Worm (Caenorhabditis elegans) whole organism, early embryonic: Measurements from ENCODE around the gene enpl-1.
"Not testable (repeated sequence)": the region's sequence is repeated elsewhere in the genome, so short reads cannot be mapped to it uniquely, and the experiment has no call there.

Experiments
- B0310.2 ChIP-seq: sonication (generic microtip); optimal IDR thresholded peaks from 2 replicates; lab custom pipeline; 2016; ENCODE audit warnings: mild to moderate bottlenecking, missing genetic modification characterization, missing compliant biosample characterization
- F13C5.2 ChIP-seq: sonication (generic microtip); optimal IDR thresholded peaks from 2 replicates; lab custom pipeline; 2017; ENCODE audit warnings: mild to moderate bottlenecking, missing genetic modification characterization, inconsistent platforms, missing compliant biosample characterization
- aly-1 ChIP-seq: sonication (generic microtip); optimal IDR thresholded peaks from 2 replicates; lab custom pipeline; 2016; ENCODE audit warnings: missing genetic modification characterization, missing compliant biosample characterization
- ama-1 ChIP-seq: fragments of 150-350 bp; optimal IDR thresholded peaks from 2 replicates; lab custom pipeline; 2014
- ceh-13 ChIP-seq: fragments of 200-800 bp; sonication (Bioruptor generic); optimal IDR thresholded peaks from 2 replicates; lab custom pipeline; 2018; ENCODE audit warnings: mild to moderate bottlenecking, missing genetic modification characterization, missing compliant biosample characterization
- ceh-36 ChIP-seq: sonication (generic microtip); optimal IDR thresholded peaks from 2 replicates; lab custom pipeline; 2016; ENCODE audit warnings: missing genetic modification characterization, inconsistent platforms, missing compliant biosample characterization
- ets-7 ChIP-seq: sonication (generic microtip); optimal IDR thresholded peaks from 2 replicates; lab custom pipeline; 2016; ENCODE audit warnings: missing genotype, missing genetic modification characterization, missing compliant biosample characterization
- flt-1 ChIP-seq: fragments of 200-800 bp; sonication (Bioruptor generic); IDR thresholded peaks from 2 replicates; pipeline ENCODE4 v1.3.6; 2022; ENCODE audit warnings: missing genetic modification characterization, missing compliant biosample characterization
- hmbx-1 ChIP-seq: sonication (generic microtip); optimal IDR thresholded peaks from 2 replicates; lab custom pipeline; 2016; ENCODE audit warnings: mild to moderate bottlenecking, missing genetic modification characterization, missing compliant biosample characterization
- hmg-4 ChIP-seq: fragments of 200-800 bp; sonication (Bioruptor generic); optimal IDR thresholded peaks from 2 replicates; lab custom pipeline; 2018; ENCODE audit warnings: mild to moderate bottlenecking, missing genetic modification characterization, missing compliant biosample characterization
- hnd-1 ChIP-seq: sonication (generic microtip); optimal IDR thresholded peaks from 2 replicates; lab custom pipeline; 2016; ENCODE audit warnings: missing genetic modification characterization, missing compliant biosample characterization
- pes-1 ChIP-seq: fragments of 200-800 bp; sonication (Bioruptor generic); IDR thresholded peaks from 2 replicates; pipeline ENCODE4 v1.3.6; 2022; ENCODE audit warnings: missing genetic modification reagents, missing genetic modification characterization, missing compliant biosample characterization
- scrt-1 ChIP-seq: fragments of 200-800 bp; sonication (Bioruptor generic); IDR thresholded peaks from 2 replicates; pipeline ENCODE4 v1.3.6; 2022; ENCODE audit warnings: missing genetic modification characterization, missing compliant biosample characterization
- sea-1 ChIP-seq: fragments of 200-800 bp; sonication (Bioruptor generic); conservative IDR thresholded peaks from 2 replicates; pipeline ENCODE4 v1.3.6; 2022; ENCODE audit warnings: missing genetic modification characterization, missing compliant biosample characterization
- tbx-11 ChIP-seq: fragments of 200-800 bp; sonication (Bioruptor generic); IDR thresholded peaks from 2 replicates; pipeline ENCODE4 v1.3.6; 2022; ENCODE audit warnings: missing genetic modification characterization, missing compliant biosample characterization
- tbx-37 ChIP-seq: fragments of 200-800 bp; sonication (Bioruptor generic); conservative IDR thresholded peaks from 2 replicates; pipeline ENCODE4 v1.3.6; 2022; ENCODE audit warnings: missing genetic modification reagents, missing genetic modification characterization, missing compliant biosample characterization
- tra-4 ChIP-seq: sonication (generic microtip); optimal IDR thresholded peaks from 2 replicates; lab custom pipeline; 2017; ENCODE audit warnings: missing genetic modification characterization, missing compliant biosample characterization

enpl-1 gene

DNA sequence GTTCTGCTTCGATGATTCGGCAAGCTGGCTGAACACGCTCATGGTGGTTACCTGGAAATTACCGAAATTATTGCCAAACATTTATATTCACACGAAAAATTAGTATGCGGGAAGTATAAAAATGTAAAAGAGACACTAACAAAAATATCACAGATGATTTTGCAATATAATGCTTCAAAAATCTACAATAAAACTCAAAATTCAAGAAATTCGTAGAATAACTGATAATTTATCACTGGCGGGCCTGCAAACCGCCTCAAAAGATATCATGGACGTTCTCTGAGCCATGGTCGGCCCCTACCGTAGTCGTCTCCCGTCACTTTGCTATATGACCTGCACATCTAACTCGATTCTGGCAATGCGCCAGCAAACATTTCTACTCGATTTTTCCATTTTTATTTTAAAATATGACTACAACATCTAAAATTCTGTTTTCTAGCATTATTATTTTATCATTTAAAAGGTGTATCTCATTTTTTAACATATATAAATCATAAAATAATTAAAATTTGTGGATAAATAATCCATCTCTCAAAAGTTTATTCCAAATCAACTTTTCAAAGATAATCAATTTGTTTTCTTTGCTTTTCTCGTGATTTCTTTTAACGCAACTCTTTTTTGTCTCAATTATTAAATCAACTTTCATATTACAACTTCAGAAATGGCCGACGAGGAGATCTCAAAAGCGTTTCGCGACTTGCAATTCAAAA lies 30.5 kb downstream of the enpl-1 start, which contains the start of the genes F01G4.6 and pfd-1:
Gene F01G4.6, minus strand, starts transcription at position 51 of the 710 bp plus-strand sequence.
Gene pfd-1, plus strand, starts transcription at position 660 of the 710 bp plus-strand sequence.
- no peak for TF ChIP-seq hmg-4 (GFP tag; lab: Kevin White, UChicago)
- 0 out of 2 replicates have a peak, but pooled peaks have one; percentile 15 for TF ChIP-seq flt-1 (GFP tag; lab: Robert Waterston, UW)
- no peak for TF ChIP-seq ceh-13 (GFP tag; lab: Kevin White, UChicago)
- TF ChIP-seq tra-4 (tag; lab: Kevin White, UChicago): no peak
- TF ChIP-seq F13C5.2: peak; percentile 62
- peak; percentile 50; the same call in 1 of the 2 replicates for TF ChIP-seq pes-1

DNA sequence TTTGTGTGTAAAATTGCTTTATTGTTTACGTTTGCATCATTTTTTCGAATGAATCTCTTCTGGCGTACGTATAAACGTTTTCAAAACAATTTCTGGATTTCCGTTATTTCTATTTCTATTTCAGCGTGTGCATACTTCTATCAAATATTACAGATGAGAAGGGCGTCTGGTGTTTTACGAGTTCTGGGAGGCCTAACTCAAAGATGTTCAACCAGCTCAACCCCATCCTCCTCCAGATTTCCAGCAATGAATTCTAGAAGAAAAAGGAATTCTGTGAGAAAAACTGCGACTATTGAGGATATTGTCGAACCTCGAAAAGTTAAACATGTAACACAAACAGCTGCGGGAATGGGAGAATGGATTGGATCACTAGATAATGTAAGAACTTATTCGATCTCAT lies 31.7 kb downstream of the enpl-1 start, which contains the start of gene C08F8.2:
Gene C08F8.2, plus strand, starts transcription at position 154 of the 400 bp plus-strand sequence.
- no peak for TF ChIP-seq ama-1 (lab: Kevin White, UChicago)
- no peak for TF ChIP-seq hmg-4 (GFP tag; lab: Kevin White, UChicago)
- TF ChIP-seq flt-1 (GFP tag; lab: Robert Waterston, UW): no peak
- TF ChIP-seq B0310.2 (tag; lab: Kevin White, UChicago): no peak
- no peak for TF ChIP-seq hnd-1 (tag; lab: Kevin White, UChicago)
- no peak for TF ChIP-seq hmbx-1 (tag; lab: Kevin White, UChicago)
- TF ChIP-seq aly-1 (tag; lab: Kevin White, UChicago): no peak
- no peak for TF ChIP-seq tbx-37 (GFP tag; lab: Robert Waterston, UW)
- TF ChIP-seq tra-4 (tag; lab: Kevin White, UChicago): no peak
- TF ChIP-seq F13C5.2: no peak
- no peak for TF ChIP-seq ets-7 (tag; lab: Kevin White, UChicago)
- TF ChIP-seq scrt-1 (GFP tag; lab: Robert Waterston, UW): no peak
- TF ChIP-seq ceh-13 (GFP tag; lab: Kevin White, UChicago): no peak
- TF ChIP-seq ceh-36 (tag; lab: Kevin White, UChicago): no peak

DNA sequence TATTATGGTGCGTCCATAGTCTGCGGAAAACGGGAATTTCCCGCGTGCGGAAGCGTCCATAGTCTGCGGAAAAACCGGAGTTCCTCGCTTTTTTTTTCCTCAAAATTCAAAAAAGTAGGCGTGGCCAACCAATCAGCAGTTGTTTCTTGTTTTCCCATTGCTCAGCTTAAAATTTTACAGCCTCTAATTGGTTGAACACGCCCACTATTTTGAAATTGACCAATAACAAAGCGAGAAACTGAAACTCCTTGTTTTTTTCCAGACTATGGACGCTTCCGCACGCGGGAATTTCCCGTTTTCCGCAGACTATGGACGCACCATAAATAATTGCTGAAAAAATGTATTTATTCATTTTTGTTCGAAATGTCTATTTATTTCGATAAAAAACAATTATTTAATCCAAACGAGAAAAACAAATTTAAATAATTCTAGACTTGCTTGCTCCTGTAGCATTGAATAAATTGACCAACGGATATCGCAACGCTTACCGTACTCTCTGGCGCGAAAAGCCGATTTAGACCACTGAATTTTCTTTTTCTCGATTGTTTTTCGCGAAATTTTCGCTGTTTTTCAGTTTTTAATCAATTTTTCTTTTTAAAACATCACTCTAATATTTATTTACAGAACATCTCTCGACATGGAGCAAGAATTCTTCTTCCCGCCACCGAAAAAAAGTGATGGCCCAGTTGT lies 35.5 kb downstream of the enpl-1 start, which contains the start of gene C08F8.3:
Gene C08F8.3, plus strand, starts transcription at position 620 of the 690 bp plus-strand sequence.
- not testable (repeated sequence) for TF ChIP-seq B0310.2 (tag; lab: Kevin White, UChicago); aly-1 (tag; lab: Kevin White, UChicago); scrt-1 (GFP tag; lab: Robert Waterston, UW)

DNA sequence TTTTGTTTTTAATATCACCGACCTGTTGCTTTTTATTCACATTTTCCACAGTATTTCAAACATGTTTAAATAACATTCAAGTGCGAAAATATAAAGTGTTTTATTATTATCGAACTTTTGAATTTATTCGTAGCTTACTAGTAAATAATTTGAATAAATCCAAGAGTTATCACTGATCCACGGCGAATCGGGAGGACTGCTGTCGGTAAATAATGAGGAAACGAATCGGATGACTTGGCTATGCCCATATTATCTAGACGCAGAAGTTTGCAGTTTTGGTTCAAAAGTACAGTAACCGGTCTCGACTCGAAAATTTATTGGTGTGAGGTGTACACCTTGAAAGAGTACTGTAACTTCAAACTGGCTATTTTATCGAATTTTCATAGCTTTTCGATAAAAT lies 37.4 kb downstream of the enpl-1 start:
- TF ChIP-seq F13C5.2: no peak
- TF ChIP-seq B0310.2 (tag; lab: Kevin White, UChicago): no peak
- no peak for TF ChIP-seq pes-1
- no peak for TF ChIP-seq aly-1 (tag; lab: Kevin White, UChicago)
- no peak for TF ChIP-seq ceh-36 (tag; lab: Kevin White, UChicago)
- TF ChIP-seq tbx-37 (GFP tag; lab: Robert Waterston, UW): no peak
- no peak for TF ChIP-seq tbx-11 (GFP tag; lab: Robert Waterston, UW)
- TF ChIP-seq hmbx-1 (tag; lab: Kevin White, UChicago): no peak
- TF ChIP-seq tra-4 (tag; lab: Kevin White, UChicago): no peak
- TF ChIP-seq flt-1 (GFP tag; lab: Robert Waterston, UW): no peak
- no peak for TF ChIP-seq ceh-13 (GFP tag; lab: Kevin White, UChicago)
- TF ChIP-seq hmg-4 (GFP tag; lab: Kevin White, UChicago): no peak
- no peak for TF ChIP-seq sea-1
- TF ChIP-seq scrt-1 (GFP tag; lab: Robert Waterston, UW): no peak
- TF ChIP-seq hnd-1 (tag; lab: Kevin White, UChicago): no peak
- no peak for TF ChIP-seq ets-7 (tag; lab: Kevin White, UChicago)

DNA sequence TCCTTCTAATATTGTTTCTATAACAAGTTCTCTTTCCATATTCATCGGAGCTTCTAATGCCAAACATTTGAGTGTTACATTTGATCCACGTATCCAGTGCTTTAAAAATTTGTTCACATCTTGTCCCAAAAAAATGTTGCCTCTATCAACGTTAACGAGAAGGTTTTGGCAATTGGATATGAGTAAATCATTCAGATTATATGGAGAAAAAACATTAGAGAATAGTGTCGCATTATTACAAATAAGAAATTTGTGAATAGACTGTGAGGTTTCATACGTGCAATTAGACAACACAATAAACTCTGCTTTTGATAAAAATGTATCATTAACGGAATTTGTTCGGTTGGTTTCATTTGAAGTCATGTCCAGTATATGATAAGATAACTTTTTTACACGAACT lies 40.8 kb downstream of the enpl-1 start, which contains the start of gene mboa-4:
Gene mboa-4, minus strand, starts transcription at position 101 of the 400 bp plus-strand sequence.
- TF ChIP-seq ceh-36 (tag; lab: Kevin White, UChicago) (no peak), sea-1 (no peak), B0310.2 (tag; lab: Kevin White, UChicago) (no peak), hmg-4 (GFP tag; lab: Kevin White, UChicago) (no peak), flt-1 (GFP tag; lab: Robert Waterston, UW) (no peak), ama-1 (lab: Kevin White, UChicago) (no peak), ets-7 (tag; lab: Kevin White, UChicago) (no peak), pes-1 (no peak), scrt-1 (GFP tag; lab: Robert Waterston, UW) (no peak), aly-1 (tag; lab: Kevin White, UChicago) (no peak), tbx-11 (GFP tag; lab: Robert Waterston, UW) (no peak)

DNA sequence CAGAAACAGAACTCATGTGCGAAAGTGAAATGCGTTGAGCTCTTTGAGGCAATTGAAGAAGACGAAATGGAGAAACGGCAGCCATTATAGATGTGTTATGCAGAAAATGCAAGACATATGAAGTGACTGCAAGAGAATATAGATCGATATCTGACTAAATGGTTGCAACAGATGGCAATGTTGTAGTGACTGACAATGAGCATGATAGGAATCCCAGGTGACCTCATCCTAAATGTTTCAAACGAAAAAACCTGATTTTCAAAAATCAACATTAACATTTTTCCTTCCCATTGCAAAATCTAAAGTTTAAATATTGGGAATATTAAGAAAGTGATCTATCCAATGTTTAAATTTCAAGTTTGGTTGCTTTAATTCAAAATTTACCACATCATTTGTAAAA lies 41.6 kb downstream of the enpl-1 start, which contains the start of gene C08F8.15:
Gene C08F8.15, minus strand, starts transcription at position 101 of the 400 bp plus-strand sequence.
- TF ChIP-seq aly-1 (tag; lab: Kevin White, UChicago) (no peak), hmbx-1 (tag; lab: Kevin White, UChicago) (no peak), ceh-36 (tag; lab: Kevin White, UChicago) (no peak), sea-1 (no peak), tbx-37 (GFP tag; lab: Robert Waterston, UW) (no peak), flt-1 (GFP tag; lab: Robert Waterston, UW) (no peak), scrt-1 (GFP tag; lab: Robert Waterston, UW) (no peak), ceh-13 (GFP tag; lab: Kevin White, UChicago) (no peak), hmg-4 (GFP tag; lab: Kevin White, UChicago) (no peak), tbx-11 (GFP tag; lab: Robert Waterston, UW) (no peak), B0310.2 (tag; lab: Kevin White, UChicago) (no peak), ama-1 (lab: Kevin White, UChicago) (no peak), F13C5.2 (no peak), hnd-1 (tag; lab: Kevin White, UChicago) (no peak)
